Worm (Caenorhabditis elegans) whole organism, L4 larva: ENCODE data around the gene col-101.
A peak's percentile ranks its signal among the peaks of the same experiment; 100 is the strongest.

Experiments used
- T26A8.4 ChIP-seq: fragments of 200-800 bp; sonication (Bioruptor generic); IDR thresholded peaks from 2 replicates; pipeline ENCODE4 v1.3.6; 2022; ENCODE audit warnings: missing genetic modification characterization, missing compliant biosample characterization
- ZK337.2 ChIP-seq: fragments of 200-800 bp; sonication (Bioruptor generic); IDR thresholded peaks from 2 replicates; pipeline ENCODE4 v1.3.6; 2022; ENCODE audit warnings: missing genetic modification reagents, missing genetic modification characterization, missing compliant biosample characterization
- aha-1 ChIP-seq: fragments of 150-350 bp; peaks from one replicate; lab custom pipeline; 2014; ENCODE audit warnings: missing biosample characterization, missing genetic modification characterization
- arid-1 ChIP-seq: fragments of 200-800 bp; sonication (Bioruptor generic); conservative IDR thresholded peaks from 2 replicates; pipeline ENCODE4 v1.3.6; 2022; ENCODE audit warnings: missing genetic modification reagents, missing genetic modification characterization, missing compliant biosample characterization
- ceh-28 ChIP-seq: fragments of 150-350 bp; optimal IDR thresholded peaks from 2 replicates; lab custom pipeline; 2014; ENCODE audit warnings: missing biosample characterization, missing genetic modification reagents, missing genetic modification characterization
- ceh-82 ChIP-seq: sonication (generic microtip); optimal IDR thresholded peaks from 2 replicates; lab custom pipeline; 2017; ENCODE audit warnings: missing biosample characterization, missing genetic modification characterization
- cey-2 ChIP-seq: sonication (generic microtip); optimal IDR thresholded peaks from 3 replicates; lab custom pipeline; 2017; ENCODE audit warnings: missing genetic modification characterization, mild to moderate bottlenecking, missing compliant biosample characterization, antibody characterized with exemption, borderline replicate concordance; ENCODE audit not compliant: insufficient read depth
- daf-12 ChIP-seq: fragments of 150-350 bp; optimal IDR thresholded peaks from 2 replicates; lab custom pipeline; 2014; ENCODE audit warnings: missing biosample characterization, missing genetic modification reagents, missing genetic modification characterization
- daf-16 ChIP-seq, 3 experiments: sonication (generic microtip); optimal IDR thresholded peaks; 2 replicates each; lab custom pipeline; 2016 to 2017; ENCODE audit warnings: missing genetic modification characterization in 3 of 3, missing genetic modification reagents in 3 of 3, mild to moderate bottlenecking in 2 of 3, missing compliant biosample characterization in 2 of 3, missing biosample characterization in 1 of 3, moderate library complexity in 1 of 3
- daf-8 ChIP-seq: fragments of 200-800 bp; sonication (Bioruptor generic); IDR thresholded peaks from 2 replicates; pipeline ENCODE4 v1.3.6; 2022; ENCODE audit warnings: missing genetic modification characterization, missing compliant biosample characterization
- dmd-6 ChIP-seq: fragments of 200-800 bp; sonication (Bioruptor generic); IDR thresholded peaks from 2 replicates; pipeline ENCODE4 v1.3.6; 2022; ENCODE audit warnings: missing genetic modification reagents, missing genetic modification characterization, missing compliant biosample characterization
- dve-1 ChIP-seq: sonication (generic microtip); optimal IDR thresholded peaks from 2 replicates; lab custom pipeline; 2017; ENCODE audit warnings: antibody characterized with exemption, mild to moderate bottlenecking, missing genetic modification characterization, missing compliant biosample characterization; ENCODE audit not compliant: insufficient read depth
- egl-27 ChIP-seq: sonication (generic microtip); optimal IDR thresholded peaks from 3 replicates; lab custom pipeline; 2017; ENCODE audit warnings: missing biosample characterization, missing genetic modification reagents, missing genetic modification characterization
- fos-1 ChIP-seq: fragments of 150-350 bp; optimal IDR thresholded peaks from 2 replicates; lab custom pipeline; 2014; ENCODE audit warnings: missing biosample characterization, missing genetic modification characterization
- hif-1 ChIP-seq, 2 experiments: sonication (generic microtip); optimal IDR thresholded peaks; 2 replicates each; lab custom pipeline; 2016 to 2017; ENCODE audit warnings: missing compliant biosample characterization in 2 of 2, missing genetic modification characterization in 2 of 2, missing genetic modification reagents in 2 of 2, missing genotype in 2 of 2, mild to moderate bottlenecking in 1 of 2
- hlh-11 ChIP-seq: fragments of 200-800 bp; sonication (Bioruptor generic); optimal IDR thresholded peaks from 2 replicates; lab custom pipeline; 2018; ENCODE audit warnings: mild to moderate bottlenecking, missing genetic modification characterization, missing compliant biosample characterization
- hlh-30 ChIP-seq: sonication (generic microtip); optimal IDR thresholded peaks from 2 replicates; lab custom pipeline; 2017; ENCODE audit warnings: antibody characterized with exemption, mild to moderate bottlenecking, missing genetic modification characterization, missing compliant biosample characterization; ENCODE audit not compliant: insufficient read depth
- hmg-1.1 ChIP-seq: fragments of 200-800 bp; sonication (Bioruptor generic); IDR thresholded peaks from 2 replicates; pipeline ENCODE4 v1.3.6; 2022; ENCODE audit warnings: missing genetic modification reagents, missing genetic modification characterization, missing compliant biosample characterization
- lim-7 ChIP-seq: fragments of 200-800 bp; sonication (Bioruptor generic); IDR thresholded peaks from 2 replicates; pipeline ENCODE4 v1.3.6; 2022; ENCODE audit warnings: missing genetic modification characterization, missing compliant biosample characterization
- lin-13 ChIP-seq: fragments of 150-350 bp; optimal IDR thresholded peaks from 2 replicates; lab custom pipeline; 2014; ENCODE audit warnings: missing biosample characterization, missing genetic modification reagents, missing genetic modification characterization
- lin-29 ChIP-seq: fragments of 200-800 bp; sonication (Bioruptor generic); IDR thresholded peaks from 2 replicates; pipeline ENCODE4 v1.3.6; 2022; ENCODE audit warnings: missing genetic modification reagents, missing genetic modification characterization, missing compliant biosample characterization
- lin-38 ChIP-seq: fragments of 200-800 bp; sonication (Bioruptor generic); IDR thresholded peaks from 2 replicates; pipeline ENCODE4 v1.3.6; 2022; ENCODE audit warnings: missing genetic modification reagents, missing genetic modification characterization, missing compliant biosample characterization
- lsy-2 ChIP-seq, 2 experiments: fragments of 150-350 bp in 1 of 2; sonication (generic microtip) in 1 of 2; optimal IDR thresholded peaks; 2 replicates each; lab custom pipeline; 2014 to 2017; ENCODE audit warnings: missing biosample characterization in 2 of 2, missing genetic modification characterization in 2 of 2
- madf-5 ChIP-seq, 2 experiments: fragments of 200-800 bp; sonication (Bioruptor generic); IDR thresholded peaks; 2 replicates each; pipeline ENCODE4 v1.3.6; 2022; ENCODE audit warnings: missing compliant biosample characterization in 2 of 2, missing genetic modification characterization in 2 of 2
- madf-9 ChIP-seq: fragments of 200-800 bp; sonication (Bioruptor generic); conservative IDR thresholded peaks from 2 replicates; pipeline ENCODE4 v1.3.6; 2022; ENCODE audit warnings: missing genetic modification reagents, missing genetic modification characterization, missing compliant biosample characterization
- mdl-1 ChIP-seq, 2 experiments: fragments of 150-350 bp in 1 of 2; sonication (generic microtip) in 1 of 2; optimal IDR thresholded peaks; 2 replicates each; lab custom pipeline; 2014 to 2017; ENCODE audit warnings: missing biosample characterization in 2 of 2, missing genetic modification characterization in 2 of 2
- mdt-29 ChIP-seq: fragments of 200-800 bp; sonication (Bioruptor generic); IDR thresholded peaks from 2 replicates; pipeline ENCODE4 v1.3.6; 2022; ENCODE audit warnings: missing genetic modification reagents, missing genetic modification characterization, missing compliant biosample characterization
- mep-1 ChIP-seq: fragments of 150-350 bp; sonication (generic microtip); optimal IDR thresholded peaks from 3 replicates; lab custom pipeline; 2014; ENCODE audit warnings: missing biosample characterization, missing genetic modification characterization
- mes-2 ChIP-seq: sonication (generic microtip); optimal IDR thresholded peaks from 2 replicates; lab custom pipeline; 2016; ENCODE audit warnings: missing genotype, mild to moderate bottlenecking, missing genetic modification characterization, missing compliant biosample characterization; ENCODE audit not compliant: poor library complexity, severe bottlenecking
- mxl-2 ChIP-seq: fragments of 200-800 bp; sonication (Bioruptor generic); conservative IDR thresholded peaks from 2 replicates; pipeline ENCODE4 v1.3.6; 2022; ENCODE audit warnings: missing genetic modification reagents, missing genetic modification characterization, missing compliant biosample characterization
- nhr-10 ChIP-seq: fragments of 150-350 bp; optimal IDR thresholded peaks from 2 replicates; lab custom pipeline; 2014; ENCODE audit warnings: missing biosample characterization, missing genetic modification characterization
- nhr-11 ChIP-seq: fragments of 150-350 bp; optimal IDR thresholded peaks from 2 replicates; lab custom pipeline; 2014; ENCODE audit warnings: missing biosample characterization, missing genetic modification characterization
- nhr-237 ChIP-seq: sonication (generic microtip); optimal IDR thresholded peaks from 2 replicates; lab custom pipeline; 2017; ENCODE audit warnings: missing biosample characterization, missing genetic modification characterization
- nhr-25 ChIP-seq: sonication (generic microtip); optimal IDR thresholded peaks from 2 replicates; lab custom pipeline; 2017; ENCODE audit warnings: missing genetic modification characterization, mild to moderate bottlenecking, missing compliant biosample characterization, antibody characterized with exemption, moderate library complexity, borderline replicate concordance; ENCODE audit not compliant: insufficient read depth
- nhr-28 ChIP-seq: fragments of 150-350 bp; optimal IDR thresholded peaks from 2 replicates; lab custom pipeline; 2014; ENCODE audit warnings: missing biosample characterization, missing genetic modification characterization
- nhr-76 ChIP-seq: fragments of 150-350 bp; optimal IDR thresholded peaks from 2 replicates; lab custom pipeline; 2014; ENCODE audit warnings: missing biosample characterization, missing genetic modification characterization
- nhr-77 ChIP-seq: fragments of 150-350 bp; optimal IDR thresholded peaks from 2 replicates; lab custom pipeline; 2014; ENCODE audit warnings: missing biosample characterization, missing genetic modification characterization
- php-3 ChIP-seq: fragments of 200-800 bp; sonication (Bioruptor generic); IDR thresholded peaks from 2 replicates; pipeline ENCODE4 v1.3.6; 2022; ENCODE audit warnings: missing genetic modification reagents, missing genetic modification characterization, missing compliant biosample characterization
- rbr-2 ChIP-seq: sonication (generic microtip); optimal IDR thresholded peaks from 2 replicates; lab custom pipeline; 2016; ENCODE audit warnings: missing genotype, missing genetic modification characterization, missing compliant biosample characterization
- sdz-12 ChIP-seq: fragments of 200-800 bp; sonication (Bioruptor generic); optimal IDR thresholded peaks from 2 replicates; lab custom pipeline; 2018; ENCODE audit warnings: mild to moderate bottlenecking, missing genetic modification characterization, missing compliant biosample characterization
- spr-3 ChIP-seq: fragments of 200-800 bp; sonication (Bioruptor generic); optimal IDR thresholded peaks from 2 replicates; lab custom pipeline; 2018; ENCODE audit warnings: mild to moderate bottlenecking, missing genetic modification characterization, missing compliant biosample characterization
- tag-97 ChIP-seq: fragments of 200-800 bp; sonication (Bioruptor generic); IDR thresholded peaks from 2 replicates; pipeline ENCODE4 v1.3.6; 2022; ENCODE audit warnings: missing genetic modification characterization, missing compliant biosample characterization
- unc-130 ChIP-seq: sonication (generic microtip); optimal IDR thresholded peaks from 2 replicates; lab custom pipeline; 2016; ENCODE audit warnings: missing genetic modification reagents, missing genetic modification characterization, missing compliant biosample characterization
- unc-39 ChIP-seq: sonication (generic microtip); optimal IDR thresholded peaks from 2 replicates; lab custom pipeline; 2017; ENCODE audit warnings: missing biosample characterization, missing genetic modification characterization
- zag-1 ChIP-seq: fragments of 150-350 bp; optimal IDR thresholded peaks from 2 replicates; lab custom pipeline; 2014; ENCODE audit warnings: missing biosample characterization, missing genetic modification characterization
- zfp-3 ChIP-seq: fragments of 200-800 bp; sonication (Bioruptor generic); conservative IDR thresholded peaks from 2 replicates; pipeline ENCODE4 v1.3.6; 2022; ENCODE audit warnings: missing genetic modification reagents, missing genetic modification characterization, missing compliant biosample characterization
- zip-11 ChIP-seq: fragments of 200-800 bp; sonication (Bioruptor generic); IDR thresholded peaks from 2 replicates; pipeline ENCODE4 v1.3.6; 2022; ENCODE audit warnings: missing genetic modification characterization, missing compliant biosample characterization

Gene col-101

DNA sequence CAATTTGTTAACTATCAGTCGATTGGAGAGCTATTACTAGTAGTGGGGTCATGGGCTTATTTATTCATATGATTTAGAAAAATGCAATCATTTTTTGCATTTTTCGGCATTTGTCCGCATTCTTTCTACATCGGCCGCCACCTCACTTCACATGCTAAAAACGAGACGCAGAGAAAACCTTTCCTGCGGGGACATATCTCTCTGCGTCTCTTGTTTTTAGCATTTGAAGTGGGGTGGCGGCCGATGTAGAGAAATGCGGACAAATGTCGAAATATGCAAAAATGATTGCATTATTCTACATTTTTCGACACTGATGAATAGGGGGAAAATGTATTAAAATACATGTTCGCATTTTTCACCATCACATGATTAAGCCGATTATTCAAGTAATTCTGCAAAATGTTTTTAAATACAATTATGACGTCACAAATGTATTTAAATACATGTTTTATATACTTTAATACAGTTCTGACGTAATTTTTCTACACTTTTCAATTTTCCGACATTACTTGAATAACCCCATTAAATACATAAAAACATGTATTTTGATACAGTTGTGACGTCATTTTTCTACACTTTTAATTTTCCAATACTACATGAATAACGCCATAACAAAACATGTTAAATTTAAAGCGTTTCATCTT lies 45.4 kb upstream of the col-101 start:
- no peak for TF ChIP-seq php-3 (GFP tag; lab: Robert Waterston, UW)
- TF ChIP-seq ceh-28 (tag; lab: Kevin White, UChicago) = no peak
- TF ChIP-seq dve-1 (tag; lab: Kevin White, UChicago) = peak; percentile 29
- no peak for TF ChIP-seq hif-1 (tag; optimal IDR thresholded peaks at IDR 0.05; lab: Kevin White, UChicago)
- TF ChIP-seq lin-38 (GFP tag; lab: Robert Waterston, UW) = peak; percentile 51
- no peak for TF ChIP-seq madf-5 (GFP tag; IDR thresholded peaks at IDR 0.05; lab: Robert Waterston, UW)
- TF ChIP-seq hlh-30 (tag; lab: Kevin White, UChicago) = peak; percentile 52
- peak; percentile 30 for TF ChIP-seq aha-1 (tag; lab: Kevin White, UChicago)
- peak; percentile 47 for TF ChIP-seq mes-2 (tag; lab: Kevin White, UChicago)
- no peak for TF ChIP-seq nhr-11 (tag; lab: Kevin White, UChicago)
- TF ChIP-seq hlh-11 (tag; lab: Kevin White, UChicago) = peak; percentile 10

DNA sequence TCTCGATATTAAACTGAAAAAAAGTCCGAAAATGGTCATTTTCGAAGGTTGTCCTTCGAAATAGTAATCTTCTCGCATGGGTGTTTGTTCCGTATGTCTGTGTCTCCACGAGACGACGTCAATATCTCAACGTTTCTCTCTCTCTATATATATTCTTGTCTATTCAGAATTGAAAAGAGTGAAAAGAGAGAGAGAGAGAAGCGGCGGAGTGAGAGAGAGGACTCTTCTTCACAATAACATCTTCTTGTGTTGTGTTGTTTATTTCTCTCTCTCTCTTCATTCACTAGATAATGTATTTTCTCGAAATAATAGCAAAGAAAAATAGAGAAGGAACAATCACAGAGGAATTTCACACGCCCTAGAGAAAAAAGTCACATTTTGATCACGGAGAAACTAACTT lies 39.6 kb upstream of the col-101 start:
- TF ChIP-seq ceh-82 (tag; lab: Kevin White, UChicago) = no peak
- no peak for TF ChIP-seq egl-27 (tag; lab: Kevin White, UChicago)
- peak; percentile 37 for TF ChIP-seq mep-1 (tag; lab: Kevin White, UChicago)
- no peak for TF ChIP-seq nhr-10 (tag; lab: Kevin White, UChicago)
- peak; percentile 13 for TF ChIP-seq nhr-28
- no peak for TF ChIP-seq unc-39
- peak; percentile 23 for TF ChIP-seq hlh-11 (tag; lab: Kevin White, UChicago)
- peak; percentile 90 for TF ChIP-seq aha-1 (tag; lab: Kevin White, UChicago)
- TF ChIP-seq cey-2 (tag; lab: Kevin White, UChicago) = no peak
- TF ChIP-seq arid-1 (GFP tag; lab: Robert Waterston, UW) = no peak
- no peak for TF ChIP-seq nhr-77 (tag; lab: Kevin White, UChicago)
- no peak for TF ChIP-seq dmd-6 (GFP tag; lab: Robert Waterston, UW)
- no peak for TF ChIP-seq nhr-237 (tag; lab: Kevin White, UChicago)
- peak; percentile 53 for TF ChIP-seq rbr-2
- peak; percentile 32 for TF ChIP-seq hlh-30 (tag; lab: Kevin White, UChicago)
- TF ChIP-seq zag-1 (tag; lab: Kevin White, UChicago) = no peak
- TF ChIP-seq nhr-76 (tag; lab: Kevin White, UChicago) = no peak
- TF ChIP-seq fos-1 (tag; lab: Kevin White, UChicago) = no peak
- TF ChIP-seq mdl-1 (tag; optimal IDR thresholded peaks at IDR 0.05; lab: Kevin White, UChicago) = peak in 1 of 2 experiments; percentile 49
- TF ChIP-seq mdt-29 (GFP tag; lab: Robert Waterston, UW) = no peak
- TF ChIP-seq lin-29 (GFP tag; lab: Robert Waterston, UW) = no peak
- no peak for TF ChIP-seq zip-11 (GFP tag; lab: Robert Waterston, UW)
- TF ChIP-seq tag-97 = no peak
- no peak for TF ChIP-seq sdz-12
- no peak for TF ChIP-seq dve-1 (tag; lab: Kevin White, UChicago)
- TF ChIP-seq nhr-25 (tag; lab: Kevin White, UChicago) = no peak
- no peak for TF ChIP-seq lin-13
- TF ChIP-seq madf-9 (GFP tag; lab: Robert Waterston, UW) = no peak
- TF ChIP-seq hmg-1.1 = no peak
- no peak for TF ChIP-seq ZK337.2
- no peak for TF ChIP-seq zfp-3 (GFP tag; lab: Robert Waterston, UW)
- TF ChIP-seq daf-8 (GFP tag; lab: Robert Waterston, UW) = no peak
- TF ChIP-seq lsy-2 (tag; optimal IDR thresholded peaks at IDR 0.05; lab: Kevin White, UChicago) = peak in 1 of 2 experiments; percentile 70
- peak in 1 of 2 experiments; percentile 61 for TF ChIP-seq daf-16 (GFP tag; optimal IDR thresholded peaks at IDR 0.05; lab: Kevin White, UChicago)
- no peak for TF ChIP-seq daf-16 (tag; optimal IDR thresholded peaks at IDR 0.05; lab: Kevin White, UChicago)
- no peak for TF ChIP-seq unc-130
- no peak for TF ChIP-seq mxl-2 (GFP tag; lab: Robert Waterston, UW)
- TF ChIP-seq T26A8.4 (GFP tag; lab: Robert Waterston, UW) = no peak
- TF ChIP-seq lim-7 (GFP tag; lab: Robert Waterston, UW) = no peak
- no peak for TF ChIP-seq daf-12 (tag; lab: Kevin White, UChicago)
- TF ChIP-seq spr-3 (GFP tag; lab: Kevin White, UChicago) = no peak
